Fruit fly (Drosophila melanogaster) whole organism, adult: ENCODE measurements around the gene CG32095.

Experiments used
- CG14711 ChIP-seq: fragments of 200-800 bp; sonication (Bioruptor generic); optimal IDR thresholded peaks from 2 replicates; lab custom pipeline; 2018; ENCODE audit warnings: missing biosample characterization, mild to moderate bottlenecking, missing genetic modification characterization, moderate library complexity
- CG1620 ChIP-seq: fragments of 200-800 bp; sonication (Bioruptor generic); optimal IDR thresholded peaks from 2 replicates; lab custom pipeline; 2016; ENCODE audit warnings: missing biosample characterization, missing genetic modification characterization
- Hr96 ChIP-seq: fragments of 200-800 bp; sonication (Bioruptor generic); optimal IDR thresholded peaks from 2 replicates; lab custom pipeline; 2016; ENCODE audit warnings: missing biosample characterization, missing genetic modification characterization
- Mnt ChIP-seq: fragments of 200-800 bp; sonication (Bioruptor generic); optimal IDR thresholded peaks from 2 replicates; lab custom pipeline; 2016; ENCODE audit warnings: missing biosample characterization, mild to moderate bottlenecking, missing genetic modification characterization
- kay ChIP-seq: fragments of 200-800 bp; sonication (Bioruptor generic); peaks from one replicate; lab custom pipeline; 2016; ENCODE audit warnings: missing biosample characterization, missing genetic modification characterization, borderline replicate concordance
- pad ChIP-seq: fragments of 200-800 bp; sonication (Bioruptor generic); optimal IDR thresholded peaks from 3 replicates; lab custom pipeline; 2017; ENCODE audit warnings: missing biosample characterization, missing genetic modification characterization, mild to moderate bottlenecking, moderate library complexity, missing genetic modification reagents

dm6 chr3L:11821723-11822445 lies 3.6 kb downstream of the CG32095 start, which contains the start of the genes CG11597 and CG5946:
- TF ChIP-seq pad (GFP tag; lab: Kevin White, UChicago) (no peak), kay (no peak), Hr96 (GFP tag; lab: Kevin White, UChicago) (no peak), CG1620 (GFP tag; lab: Kevin White, UChicago) (no peak), Mnt (GFP tag; lab: Kevin White, UChicago) (no peak), CG14711 (tag; lab: Kevin White, UChicago) (no peak)
